Worm (Caenorhabditis elegans): ENCODE data around the gene lgc-44.

lgc-44 gene

ce11 chrV:11629222-11630026 is 43.0 kb downstream of the lgc-44 start, which contains the start of gene F35B12.10:
Gene F35B12.10 (minus strand): TSS chrV:11629272.
- no peak for TF ChIP-seq M03D4.4 (tag; optimal IDR thresholded peaks at IDR 0.05)
- TF ChIP-seq mls-2 (tag; optimal IDR thresholded peaks at IDR 0.05) = no peak
- TF ChIP-seq ces-1 (GFP tag; optimal IDR thresholded peaks at IDR 0.05) = no peak
- TF ChIP-seq nhr-28 (tag; optimal IDR thresholded peaks at IDR 0.05) = no peak
- no peak for TF ChIP-seq ham-2 (GFP tag; optimal IDR thresholded peaks at IDR 0.05)
- no peak for TF ChIP-seq lsy-2 (tag; optimal IDR thresholded peaks at IDR 0.05)
- TF ChIP-seq snpc-4 (tag; optimal IDR thresholded peaks at IDR 0.05) = no peak
- no peak for TF ChIP-seq elt-1 (tag; optimal IDR thresholded peaks at IDR 0.05; ENCODE audit: borderline replicate concordance, insufficient read depth)
- TF ChIP-seq cnd-1 (tag; optimal IDR thresholded peaks at IDR 0.05) = no peak
- no peak for TF ChIP-seq unc-120 (tag; optimal IDR thresholded peaks at IDR 0.05; ENCODE audit: poor library complexity, severe bottlenecking)
- no peak for TF ChIP-seq drap-1 (GFP tag; optimal IDR thresholded peaks at IDR 0.05)

- TF ChIP-seq unc-120 (tag; optimal IDR thresholded peaks at IDR 0.05; ENCODE audit: poor library complexity, severe bottlenecking) = no peak
- TF ChIP-seq ceh-39 (tag; optimal IDR thresholded peaks at IDR 0.05) = no peak
- no peak for TF ChIP-seq nhr-2 (tag; optimal IDR thresholded peaks at IDR 0.05)
- no peak for TF ChIP-seq lin-32 (GFP tag; optimal IDR thresholded peaks at IDR 0.05)
- TF ChIP-seq blmp-1 (tag; optimal IDR thresholded peaks at IDR 0.05) = no peak
- TF ChIP-seq sem-2 (GFP tag; optimal IDR thresholded peaks at IDR 0.05) = no peak
- TF ChIP-seq mls-2 (tag; optimal IDR thresholded peaks at IDR 0.05) = no peak
- no peak for TF ChIP-seq nhr-76 (tag; optimal IDR thresholded peaks at IDR 0.05)
- TF ChIP-seq cnd-1 (tag; optimal IDR thresholded peaks at IDR 0.05) = no peak
- TF ChIP-seq nhr-237 (tag; optimal IDR thresholded peaks at IDR 0.05) = no peak
- no peak for TF ChIP-seq sptf-1 (tag; optimal IDR thresholded peaks at IDR 0.05)
- TF ChIP-seq ces-1 (GFP tag; optimal IDR thresholded peaks at IDR 0.05) = no peak
Observed at ce11 chrV:11627837-11628236, 44.6 kb downstream of the lgc-44 start.

ce11 chrV:11624954-11625353 is 47.4 kb downstream of the lgc-44 start:
- TF ChIP-seq blmp-1 (tag; optimal IDR thresholded peaks at IDR 0.05) (no peak), ces-1 (GFP tag; optimal IDR thresholded peaks at IDR 0.05) (peak; percentile 4), bed-3 (GFP tag; optimal IDR thresholded peaks at IDR 0.05) (no peak), elt-3 (tag; optimal IDR thresholded peaks at IDR 0.05) (no peak), nhr-28 (tag; optimal IDR thresholded peaks at IDR 0.05) (no peak), ceh-83 (GFP tag; optimal IDR thresholded peaks at IDR 0.05) (no peak)

ce11 chrV:11621276-11621675 is 51.1 kb downstream of the lgc-44 start:
- TF ChIP-seq drap-1 (GFP tag; optimal IDR thresholded peaks at IDR 0.05) (no peak), M03D4.4 (tag; optimal IDR thresholded peaks at IDR 0.05) (no peak), snpc-4 (tag; optimal IDR thresholded peaks at IDR 0.05) (no peak), mep-1 (tag; optimal IDR thresholded peaks at IDR 0.05) (no peak), ztf-11 (tag; optimal IDR thresholded peaks at IDR 0.05) (no peak), nhr-237 (tag; optimal IDR thresholded peaks at IDR 0.05) (no peak), mab-5 (tag; optimal IDR thresholded peaks at IDR 0.05) (no peak), unc-62 (GFP tag; optimal IDR thresholded peaks at IDR 0.05) (no peak), nhr-2 (tag; optimal IDR thresholded peaks at IDR 0.05) (no peak), zip-8 (tag; optimal IDR thresholded peaks at IDR 0.05) (no peak), cnd-1 (tag; optimal IDR thresholded peaks at IDR 0.05) (no peak), elt-3 (tag; optimal IDR thresholded peaks at IDR 0.05) (no peak), nhr-12 (tag; optimal IDR thresholded peaks at IDR 0.05) (no peak), lin-32 (GFP tag; optimal IDR thresholded peaks at IDR 0.05) (no peak), nhr-28 (tag; optimal IDR thresholded peaks at IDR 0.05) (no peak), sptf-1 (tag; optimal IDR thresholded peaks at IDR 0.05) (no peak), blmp-1 (tag; optimal IDR thresholded peaks at IDR 0.05) (no peak), mls-2 (tag; optimal IDR thresholded peaks at IDR 0.05) (no peak), sem-2 (GFP tag; optimal IDR thresholded peaks at IDR 0.05) (no peak)

ce11 chrV:11620081-11620480 is 52.3 kb downstream of the lgc-44 start:
- TF ChIP-seq M03D4.4 (tag; optimal IDR thresholded peaks at IDR 0.05) (no peak), lin-13 (tag; optimal IDR thresholded peaks at IDR 0.05) (no peak), unc-62 (GFP tag; optimal IDR thresholded peaks at IDR 0.05) (no peak), mep-1 (tag; optimal IDR thresholded peaks at IDR 0.05) (no peak), nhr-28 (tag; optimal IDR thresholded peaks at IDR 0.05) (no peak), snpc-4 (tag; optimal IDR thresholded peaks at IDR 0.05) (no peak), ces-1 (GFP tag; optimal IDR thresholded peaks at IDR 0.05) (no peak), tbx-8 (GFP tag; optimal IDR thresholded peaks at IDR 0.05) (no peak), unc-120 (tag; optimal IDR thresholded peaks at IDR 0.05; ENCODE audit: poor library complexity, severe bottlenecking) (no peak), sptf-1 (tag; optimal IDR thresholded peaks at IDR 0.05) (no peak), unc-39 (tag; optimal IDR thresholded peaks at IDR 0.05) (no peak), drap-1 (GFP tag; optimal IDR thresholded peaks at IDR 0.05) (no peak), nhr-237 (tag; optimal IDR thresholded peaks at IDR 0.05) (no peak), mls-2 (tag; optimal IDR thresholded peaks at IDR 0.05) (no peak), sem-2 (GFP tag; optimal IDR thresholded peaks at IDR 0.05) (no peak)

Measured in whole organism, mixed stage, embryonic.